Fruit fly (Drosophila melanogaster): ENCODE measurements around the gene sn.

The sn gene

DNA sequence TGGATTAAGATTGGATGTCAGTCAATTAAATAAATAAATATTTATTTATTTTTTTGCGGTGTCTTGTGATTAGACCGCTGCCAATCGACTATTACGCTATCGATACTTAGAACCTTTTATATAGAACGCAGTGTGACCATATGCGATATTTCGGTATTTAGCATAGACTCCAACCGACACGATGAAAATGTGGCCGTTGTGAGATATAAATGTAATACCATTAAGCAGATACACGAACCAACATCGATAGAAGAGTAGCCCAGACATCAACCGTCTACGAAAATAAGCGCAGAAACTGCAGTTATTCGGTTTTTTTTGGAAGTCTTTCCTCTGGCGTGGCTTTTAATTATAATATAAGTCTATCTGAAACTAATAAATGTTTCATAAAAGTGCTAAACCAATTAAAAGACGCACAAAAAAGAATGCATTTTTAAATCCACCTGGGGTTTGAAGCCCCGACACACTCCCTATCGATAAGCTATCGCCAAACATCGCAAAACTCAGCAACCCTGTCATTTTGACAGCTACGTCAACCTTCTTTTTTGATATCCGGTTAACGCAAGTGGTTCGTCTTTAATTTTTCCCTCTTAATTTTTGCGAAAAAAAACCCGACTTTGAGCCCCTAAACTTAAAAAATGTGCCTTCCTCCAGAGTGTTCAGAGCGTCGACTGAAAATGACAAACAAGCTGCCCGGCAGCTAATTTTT, 30.5 kb upstream of the sn start, which contains the start of the genes Dhdds and RpS14a (continued):
- TF ChIP-seq Side (GFP tag; optimal IDR thresholded peaks at IDR 0.05): peak; percentile 45
- no peak for TF ChIP-seq wdn (GFP tag; IDR thresholded peaks at IDR 0.05)
- no peak for TF ChIP-seq Doc2 (GFP tag; IDR thresholded peaks at IDR 0.05)
- peak; percentile 30 for TF ChIP-seq Bteb2 (GFP tag; optimal IDR thresholded peaks at IDR 0.05)
- peak; percentile 71; the same call in 2 of the 3 replicates for TF ChIP-seq CG6791 (GFP tag; IDR thresholded peaks at IDR 0.05; ENCODE audit: partially characterized antibody)
- TF ChIP-seq CG7745 (tag; optimal IDR thresholded peaks at IDR 0.05): no peak
- peak; percentile 71 for TF ChIP-seq CG10267 (tag; optimal IDR thresholded peaks at IDR 0.05)
- no peak for TF ChIP-seq CG10321 (GFP tag; IDR thresholded peaks at IDR 0.05)
- peak; percentile 40 for TF ChIP-seq CG7839 (tag; optimal IDR thresholded peaks at IDR 0.05)
- TF ChIP-seq CG17361 (GFP tag; IDR thresholded peaks at IDR 0.05): peak; percentile 83
- peak; percentile 16 for TF ChIP-seq twi (tag; optimal IDR thresholded peaks at IDR 0.05)
- TF ChIP-seq CG11695 (GFP tag; IDR thresholded peaks at IDR 0.05): 0 out of 3 replicates have a peak, but pooled peaks have one; percentile 17
- no peak for TF ChIP-seq toy (GFP tag; IDR thresholded peaks at IDR 0.05)
- peak; percentile 19 for TF ChIP-seq CG1529 (GFP tag; optimal IDR thresholded peaks at IDR 0.05)
- TF ChIP-seq CG31224 (GFP tag; IDR thresholded peaks at IDR 0.05): peak; percentile 37; the same call in 1 of the 2 replicates
- peak; percentile 50 for TF ChIP-seq Myb (GFP tag; optimal IDR thresholded peaks at IDR 0.05)
- TF ChIP-seq gt (GFP tag; IDR thresholded peaks at IDR 0.05): no peak
- TF ChIP-seq HmgZ (tag; optimal IDR thresholded peaks at IDR 0.05): no peak
- peak; percentile 18 for TF ChIP-seq maf-S (GFP tag; optimal IDR thresholded peaks at IDR 0.05)
- peak; percentile 43 for TF ChIP-seq CG10979 (tag; optimal IDR thresholded peaks at IDR 0.05)
- peak; percentile 49 for TF ChIP-seq grau (tag; optimal IDR thresholded peaks at IDR 0.05)
- no peak for TF ChIP-seq CG7372 (GFP tag; IDR thresholded peaks at IDR 0.05)
- TF ChIP-seq fd3F (GFP tag; optimal IDR thresholded peaks at IDR 0.05): peak; percentile 16
- TF ChIP-seq repo (GFP tag; optimal IDR thresholded peaks at IDR 0.05): no peak
- no peak for TF ChIP-seq aop (GFP tag; IDR thresholded peaks at IDR 0.05)
- no peak for TF ChIP-seq Antp (GFP tag; optimal IDR thresholded peaks at IDR 0.05)
- no peak for TF ChIP-seq sisA (GFP tag; IDR thresholded peaks at IDR 0.05)
- TF ChIP-seq B-H1 (GFP tag; IDR thresholded peaks at IDR 0.05): no peak; the same call in 2 of the 3 replicates
- TF ChIP-seq CG18011 (GFP tag; optimal IDR thresholded peaks at IDR 0.05): peak; percentile 42
- TF ChIP-seq CG17359 (tag; optimal IDR thresholded peaks at IDR 0.05): peak; percentile 30
- TF ChIP-seq HLH3B (GFP tag; IDR thresholded peaks at IDR 0.05): no peak
- peak; percentile 78 for TF ChIP-seq CG17568 (GFP tag; optimal IDR thresholded peaks at IDR 0.05)
- peak; percentile 21 for TF ChIP-seq CG2875 (GFP tag; optimal IDR thresholded peaks at IDR 0.05)
- TF ChIP-seq HLH4C (GFP tag; IDR thresholded peaks at IDR 0.05; ENCODE audit: partially characterized antibody): peak; percentile 49; the same call in 2 of the 3 replicates
- peak; percentile 66 for TF ChIP-seq CG2712 (tag; optimal IDR thresholded peaks at IDR 0.05)
- peak; percentile 8 for TF ChIP-seq CG3995 (GFP tag; optimal IDR thresholded peaks at IDR 0.05)
- peak; percentile 41 for TF ChIP-seq CG6813 (GFP tag; optimal IDR thresholded peaks at IDR 0.05)
- no peak for TF ChIP-seq pum (GFP tag; optimal IDR thresholded peaks at IDR 0.05)
- TF ChIP-seq CG10366 (GFP tag; IDR thresholded peaks at IDR 0.05): peak; percentile 14; the same call in 1 of the 2 replicates
- no peak for TF ChIP-seq psq (GFP tag; optimal IDR thresholded peaks at IDR 0.05)
- TF ChIP-seq CG4617 (GFP tag; optimal IDR thresholded peaks at IDR 0.05; ENCODE audit: borderline replicate concordance): peak; percentile 6
- TF ChIP-seq ind (GFP tag; optimal IDR thresholded peaks at IDR 0.05): peak; percentile 24
- no peak for TF ChIP-seq CG1647 (GFP tag; optimal IDR thresholded peaks at IDR 0.05)
- peak; percentile 63 for TF ChIP-seq CG33557 (GFP tag; optimal IDR thresholded peaks at IDR 0.05)
- peak; percentile 54; the same call in 1 of the 2 replicates for TF ChIP-seq CG9215 (GFP tag; IDR thresholded peaks at IDR 0.05)
- peak; percentile 41 for TF ChIP-seq pfk (GFP tag; optimal IDR thresholded peaks at IDR 0.05)
- TF ChIP-seq org-1 (GFP tag; optimal IDR thresholded peaks at IDR 0.05): peak; percentile 54
- no peak for TF ChIP-seq Dip3 (GFP tag; optimal IDR thresholded peaks at IDR 0.05)
- peak; percentile 39 for TF ChIP-seq CG17802 (tag; optimal IDR thresholded peaks at IDR 0.05)
- TF ChIP-seq bigmax (GFP tag; optimal IDR thresholded peaks at IDR 0.05): no peak

Measured in whole organism, embryonic.